Fruit fly (Drosophila melanogaster): ENCODE measurements around the gene Txl.

DNA sequence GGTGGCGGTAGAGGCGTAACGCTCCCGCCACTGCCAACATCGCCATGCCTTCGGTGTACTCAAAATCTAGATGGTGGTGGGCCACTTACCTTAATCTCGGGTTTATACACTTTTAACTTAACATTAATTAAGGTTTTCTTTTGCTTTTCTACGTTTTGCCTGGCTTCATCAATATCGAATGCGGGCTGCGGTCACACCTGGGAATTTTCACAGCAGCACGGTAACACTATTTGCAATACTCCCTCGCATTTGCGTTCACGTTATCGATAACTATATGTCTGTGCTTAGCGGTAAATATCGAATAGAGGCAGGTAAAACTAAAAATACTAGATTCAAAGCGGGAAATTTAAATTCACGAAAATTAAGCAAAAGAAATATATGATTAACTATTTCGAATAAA lies 28.3 kb downstream of the Txl start, which contains the start of gene Bre1:
- no peak for TF ChIP-seq CG15710 (tag; optimal IDR thresholded peaks at IDR 0.05)
- no peak for TF ChIP-seq CG4496 (GFP tag; IDR thresholded peaks at IDR 0.05)
- no peak for TF ChIP-seq rn (GFP tag; IDR thresholded peaks at IDR 0.05)
- TF ChIP-seq Snoo (tag; optimal IDR thresholded peaks at IDR 0.05): no peak
- no peak for TF ChIP-seq Ets98B (GFP tag; IDR thresholded peaks at IDR 0.05)
- no peak for TF ChIP-seq CG10348 (GFP tag; IDR thresholded peaks at IDR 0.05)
- TF ChIP-seq Pif1B (GFP tag; optimal IDR thresholded peaks at IDR 0.05): no peak
- no peak for TF ChIP-seq gl (tag; optimal IDR thresholded peaks at IDR 0.05)
- TF ChIP-seq D1 (tag; optimal IDR thresholded peaks at IDR 0.05): no peak
- TF ChIP-seq Pif1A (GFP tag; optimal IDR thresholded peaks at IDR 0.05): no peak
- TF ChIP-seq CG8301 (tag; optimal IDR thresholded peaks at IDR 0.05): no peak
- TF ChIP-seq EcR (GFP tag; optimal IDR thresholded peaks at IDR 0.05): no peak
